Worm (Caenorhabditis elegans): ENCODE data around the gene srbc-24.

srbc-24 gene

ce11 chrV:2179214-2179613, 27.7 kb downstream of the srbc-24 start, which contains the start of gene cyp-33C1:
Gene cyp-33C1 (plus strand): TSS chrV:2179514.
- TF ChIP-seq lin-39 (tag; optimal IDR thresholded peaks at IDR 0.05), result no peak
- no peak for TF ChIP-seq elt-3 (tag; optimal IDR thresholded peaks at IDR 0.05)
- no peak for TF ChIP-seq pha-4 (tag; optimal IDR thresholded peaks at IDR 0.05)
- no peak for TF ChIP-seq zag-1 (tag; optimal IDR thresholded peaks at IDR 0.05)
- TF ChIP-seq fkh-10 (GFP tag; optimal IDR thresholded peaks at IDR 0.05), result no peak
- TF ChIP-seq ceh-16 (tag; optimal IDR thresholded peaks at IDR 0.05), result no peak
- no peak for TF ChIP-seq ztf-4 (tag; optimal IDR thresholded peaks at IDR 0.05)
- TF ChIP-seq nhr-28 (tag; optimal IDR thresholded peaks at IDR 0.05), result no peak
- no peak for TF ChIP-seq skn-1 (tag; optimal IDR thresholded peaks at IDR 0.05)
- TF ChIP-seq pqm-1 (tag; optimal IDR thresholded peaks at IDR 0.05), result no peak
- TF ChIP-seq mml-1 (tag; optimal IDR thresholded peaks at IDR 0.05), result no peak

ce11 chrV:2181738-2182137, 30.2 kb downstream of the srbc-24 start, which contains the start of gene srbc-16:
Gene srbc-16 (plus strand): TSS chrV:2182038.
- no peak for TF ChIP-seq ceh-9 (tag; optimal IDR thresholded peaks at IDR 0.05)
- TF ChIP-seq nhr-76 (tag; optimal IDR thresholded peaks at IDR 0.05), result no peak
- TF ChIP-seq fkh-2 (tag; optimal IDR thresholded peaks at IDR 0.05), result no peak
- no peak for TF ChIP-seq lsy-12 (tag; optimal IDR thresholded peaks at IDR 0.05)
- TF ChIP-seq skn-1 (tag; optimal IDR thresholded peaks at IDR 0.05), result no peak
- TF ChIP-seq daf-12 (tag; optimal IDR thresholded peaks at IDR 0.05), result no peak
- no peak for TF ChIP-seq snpc-4 (tag; optimal IDR thresholded peaks at IDR 0.05)
- TF ChIP-seq nhr-43 (tag; optimal IDR thresholded peaks at IDR 0.05; ENCODE audit: poor library complexity, severe bottlenecking), result no peak
- no peak for TF ChIP-seq ztf-4 (tag; optimal IDR thresholded peaks at IDR 0.05)
- no peak for TF ChIP-seq egl-5 (tag; optimal IDR thresholded peaks at IDR 0.05)
- no peak for TF ChIP-seq nhr-67 (tag; optimal IDR thresholded peaks at IDR 0.05)
- TF ChIP-seq ceh-82 (tag; optimal IDR thresholded peaks at IDR 0.05), result no peak

- TF ChIP-seq pha-4 (tag; optimal IDR thresholded peaks at IDR 0.05) (no peak), lin-39 (tag; optimal IDR thresholded peaks at IDR 0.05) (no peak), R02D3.7 (tag; optimal IDR thresholded peaks at IDR 0.05) (no peak), nhr-76 (tag; optimal IDR thresholded peaks at IDR 0.05) (no peak), ceh-16 (tag; optimal IDR thresholded peaks at IDR 0.05) (no peak), nhr-43 (tag; optimal IDR thresholded peaks at IDR 0.05; ENCODE audit: poor library complexity, severe bottlenecking) (no peak), sea-2 (GFP tag; optimal IDR thresholded peaks at IDR 0.05) (no peak), ZK546.5 (tag; optimal IDR thresholded peaks at IDR 0.05) (no peak), egl-5 (tag; optimal IDR thresholded peaks at IDR 0.05) (no peak), unc-62 (GFP tag; optimal IDR thresholded peaks at IDR 0.05) (no peak), nhr-25 (tag; optimal IDR thresholded peaks at IDR 0.05) (no peak), jun-1 (tag; optimal IDR thresholded peaks at IDR 0.05) (no peak), nhr-12 (tag; optimal IDR thresholded peaks at IDR 0.05) (no peak)
These were observed 31.6 kb downstream of the srbc-24 start, which contains the start of gene cyp-33C2 for ce11 chrV:2183162-2183561. Gene cyp-33C2 (plus strand): TSS chrV:2183488.

ce11 chrV:2185486-2185885, 33.9 kb downstream of the srbc-24 start:
- TF ChIP-seq nhr-11 (tag; optimal IDR thresholded peaks at IDR 0.05) (no peak), mdl-1 (tag; optimal IDR thresholded peaks at IDR 0.05) (no peak), eor-1 (tag; optimal IDR thresholded peaks at IDR 0.05) (no peak), nhr-237 (tag; optimal IDR thresholded peaks at IDR 0.05) (no peak)

ce11 chrV:2187864-2188345, 36.3 kb downstream of the srbc-24 start, which contains the start of gene Y5H2B.3:
Gene Y5H2B.3 (plus strand): TSS chrV:2188295.
- TF ChIP-seq skn-1 (tag; optimal IDR thresholded peaks at IDR 0.05) (no peak), ZK546.5 (tag; optimal IDR thresholded peaks at IDR 0.05) (no peak), nfya-1 (tag; optimal IDR thresholded peaks at IDR 0.05; ENCODE audit: insufficient read depth) (peak; percentile 68)

ce11 chrV:2190383-2190782, 38.8 kb downstream of the srbc-24 start:
- TF ChIP-seq egl-5 (tag; optimal IDR thresholded peaks at IDR 0.05) (no peak), zag-1 (tag; optimal IDR thresholded peaks at IDR 0.05) (no peak), nhr-23 (tag; optimal IDR thresholded peaks at IDR 0.05) (no peak), ceh-9 (tag; optimal IDR thresholded peaks at IDR 0.05) (no peak), egl-27 (tag; optimal IDR thresholded peaks at IDR 0.05) (no peak), fos-1 (tag; optimal IDR thresholded peaks at IDR 0.05) (no peak), ceh-16 (tag; optimal IDR thresholded peaks at IDR 0.05) (no peak)
